Fruit fly (Drosophila melanogaster) S2 (cell line): ENCODE measurements around the gene CG10802.

ENCODE experiments used
- CG8478 ChIP-seq: fragments of >200 bp; optimal IDR thresholded peaks from 2 replicates; lab custom pipeline; 2018
- CTCF ChIP-seq, 2 experiments: fragments of >200 bp; optimal IDR thresholded peaks; 2 replicates each; lab custom pipeline; 2018

- no peak for TF ChIP-seq CTCF (optimal IDR thresholded peaks at IDR 0.05; lab: Kevin White, UChicago)
- no peak for TF ChIP-seq CG8478 (lab: Kevin White, UChicago)
Observed at dm6 chrX:3458491-3458890, 24.3 kb upstream of the CG10802 start.
